Worm (Caenorhabditis elegans): ENCODE results near the gene F10E9.4.

DNA sequence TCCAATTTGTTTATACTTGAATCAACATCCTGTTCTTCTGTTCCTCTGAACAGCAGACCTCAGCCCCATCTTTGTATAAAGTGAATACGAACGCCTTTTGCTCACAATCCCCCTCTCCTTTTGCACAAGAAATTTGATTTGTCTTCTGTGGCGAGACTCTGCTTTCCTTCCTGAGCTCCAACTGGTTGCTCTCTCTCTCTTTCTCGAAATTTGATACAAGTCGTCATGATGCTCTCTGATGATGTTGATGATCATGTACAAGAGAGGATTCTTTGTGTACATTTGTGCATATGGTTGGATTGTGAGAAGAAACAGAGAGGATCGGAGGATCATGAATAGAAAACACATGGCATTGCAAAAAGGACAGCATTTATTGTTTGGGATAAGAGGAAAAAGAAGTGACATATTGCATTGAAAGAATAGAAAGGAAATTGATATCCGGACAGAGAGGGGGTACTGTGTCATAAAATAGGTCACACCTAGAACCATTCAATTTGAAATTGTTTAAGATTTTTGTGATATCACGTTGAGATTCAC, 7.4 kb upstream of the F10E9.4 start:
- TF ChIP-seq egl-27 (tag; optimal IDR thresholded peaks at IDR 0.05) (no peak), snpc-4 (tag; optimal IDR thresholded peaks at IDR 0.05) (no peak), tlp-1 (tag; optimal IDR thresholded peaks at IDR 0.05) (no peak), nhr-20 (tag; optimal IDR thresholded peaks at IDR 0.05) (no peak)
